Worm (Caenorhabditis elegans): ENCODE results near the gene bub-3.

DNA sequence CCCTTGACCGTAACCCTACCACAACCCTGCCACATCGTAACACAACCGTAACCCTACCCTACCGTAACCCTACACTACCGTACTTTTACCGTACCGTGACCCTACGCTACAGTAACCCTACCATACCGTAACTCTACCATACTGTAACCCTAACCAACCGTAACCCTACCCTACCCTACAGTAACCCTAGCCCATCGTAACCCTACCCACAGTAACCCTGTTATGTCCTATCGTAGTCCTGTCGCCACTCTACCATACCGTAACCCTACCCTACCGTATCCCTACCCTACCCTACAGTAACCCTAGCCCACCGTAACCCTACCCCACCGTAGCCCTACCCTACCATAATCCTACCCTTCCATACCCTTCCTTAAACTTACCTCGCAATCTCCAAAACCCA lies 5.2 kb upstream of the bub-3 start:
- TF ChIP-seq ztf-11 (tag; optimal IDR thresholded peaks at IDR 0.05) (no peak), lin-13 (tag; optimal IDR thresholded peaks at IDR 0.05) (no peak), nhr-12 (tag; optimal IDR thresholded peaks at IDR 0.05) (no peak), nhr-237 (tag; optimal IDR thresholded peaks at IDR 0.05) (no peak), lsy-2 (tag; optimal IDR thresholded peaks at IDR 0.05) (no peak), unc-62 (GFP tag; optimal IDR thresholded peaks at IDR 0.05) (no peak), elt-3 (tag; optimal IDR thresholded peaks at IDR 0.05) (no peak), unc-39 (tag; optimal IDR thresholded peaks at IDR 0.05) (no peak), pha-4 (tag; optimal IDR thresholded peaks at IDR 0.05) (no peak)

All from whole organism, mixed stage, embryonic.